Fruit fly (Drosophila melanogaster) whole organism, wandering third instar larva: Measurements from ENCODE around the gene hiro.

Experiments used
- Abd-B ChIP-seq: fragments of >200 bp; optimal IDR thresholded peaks from 2 replicates; lab custom pipeline; 2017; ENCODE audit warnings: missing biosample characterization, missing genetic modification characterization
- CG32264 ChIP-seq: fragments of 200-800 bp; sonication (Bioruptor generic); optimal IDR thresholded peaks from 2 replicates; lab custom pipeline; 2016; ENCODE audit warnings: missing biosample characterization, missing genetic modification characterization
- CG9705 ChIP-seq: fragments of 200-800 bp; sonication (Bioruptor generic); optimal IDR thresholded peaks from 2 replicates; lab custom pipeline; 2018; ENCODE audit warnings: missing biosample characterization, mild to moderate bottlenecking, missing genetic modification characterization
- CrebA ChIP-seq: fragments of 200-800 bp; sonication (Bioruptor generic); optimal IDR thresholded peaks from 2 replicates; lab custom pipeline; 2016; ENCODE audit warnings: missing biosample characterization, mild to moderate bottlenecking, missing genetic modification characterization, borderline replicate concordance
- Dfd ChIP-seq: fragments of >200 bp; optimal IDR thresholded peaks from 2 replicates; lab custom pipeline; 2017; ENCODE audit warnings: missing biosample characterization, missing genetic modification characterization
- Dif ChIP-seq: fragments of 200-275, 200-300 bp; sonication (Bioruptor generic); optimal IDR thresholded peaks from 2 replicates; lab custom pipeline; 2018; ENCODE audit warnings: missing biosample characterization, missing genetic modification characterization; ENCODE audit not compliant: partially characterized antibody
- HLH106 ChIP-seq: fragments of 200-800 bp; optimal IDR thresholded peaks from 3 replicates; lab custom pipeline; 2019; ENCODE audit warnings: missing biosample characterization, mild to moderate bottlenecking, missing genetic modification characterization, moderate library complexity
- Hnf4 ChIP-seq: fragments of 200-800 bp; sonication (Bioruptor generic); optimal IDR thresholded peaks from 2 replicates; lab custom pipeline; 2016; ENCODE audit warnings: missing biosample characterization, mild to moderate bottlenecking, missing genetic modification characterization
- Hr78 ChIP-seq: fragments of >200 bp; optimal IDR thresholded peaks from 2 replicates; lab custom pipeline; 2017; ENCODE audit warnings: missing biosample characterization, missing genetic modification characterization
- Hr83 ChIP-seq: fragments of 200-300 bp; sonication (Bioruptor generic); optimal IDR thresholded peaks from 2 replicates; lab custom pipeline; 2016; ENCODE audit warnings: missing biosample characterization, mild to moderate bottlenecking, missing genetic modification characterization, moderate library complexity; ENCODE audit not compliant: poor library complexity, severe bottlenecking
- Jra ChIP-seq: sonication (Bioruptor generic); optimal IDR thresholded peaks from 2 replicates; lab custom pipeline; 2016; ENCODE audit warnings: missing biosample characterization, missing genetic modification characterization
- Myc ChIP-seq: fragments of >200 bp; optimal IDR thresholded peaks from 2 replicates; lab custom pipeline; 2017
- N ChIP-seq: fragments of >200 bp; optimal IDR thresholded peaks from 2 replicates; lab custom pipeline; 2018; ENCODE audit warnings: missing biosample characterization, missing external identifiers, missing genetic modification characterization
- OdsH ChIP-seq: fragments of 200-800 bp; sonication (Bioruptor generic); optimal IDR thresholded peaks from 2 replicates; lab custom pipeline; 2016; ENCODE audit warnings: missing biosample characterization, mild to moderate bottlenecking, missing genetic modification characterization
- Rel ChIP-seq, 2 experiments: fragments of 200-800 bp; sonication (Bioruptor generic) in 1 of 2; optimal IDR thresholded peaks; 2 replicates in 1 of 2; 3 replicates in 1 of 2; lab custom pipeline; 2016 to 2019; ENCODE audit warnings: mild to moderate bottlenecking in 2 of 2, missing biosample characterization in 2 of 2, missing genetic modification characterization in 2 of 2, moderate library complexity in 1 of 2
- Sp1 ChIP-seq: fragments of 200-800 bp; sonication (Bioruptor generic); optimal IDR thresholded peaks from 3 replicates; lab custom pipeline; 2019; ENCODE audit warnings: missing biosample characterization, mild to moderate bottlenecking, missing genetic modification characterization, moderate library complexity
- Vsx2 ChIP-seq: fragments of 200-300, 225-300 bp; sonication (Bioruptor generic); optimal IDR thresholded peaks from 2 replicates; lab custom pipeline; 2018; ENCODE audit warnings: missing biosample characterization, missing genetic modification characterization; ENCODE audit not compliant: partially characterized antibody
- br ChIP-seq: fragments of 200-800 bp; sonication (Bioruptor generic); optimal IDR thresholded peaks from 2 replicates; lab custom pipeline; 2016; ENCODE audit warnings: missing biosample characterization, missing genetic modification characterization
- dl ChIP-seq, 2 experiments: fragments of 175-275, 200-275 bp in 1 of 2; fragments of 200-275 bp in 1 of 2; sonication (Bioruptor generic); optimal IDR thresholded peaks; lab custom pipeline; 2018; ENCODE audit warnings: mild to moderate bottlenecking in 2 of 2, missing biosample characterization in 2 of 2, missing genetic modification characterization in 2 of 2, moderate library complexity in 2 of 2; ENCODE audit not compliant: partially characterized antibody in 2 of 2, insufficient read depth in 1 of 2
- foxo ChIP-seq, 2 experiments: fragments of 200-800 bp; sonication (Bioruptor generic); optimal IDR thresholded peaks; 2 replicates in 1 of 2; 3 replicates in 1 of 2; lab custom pipeline; 2016 to 2017; ENCODE audit warnings: missing biosample characterization in 2 of 2, missing genetic modification characterization in 2 of 2
- fru ChIP-seq: fragments of 200-800 bp; sonication (Bioruptor generic); optimal IDR thresholded peaks from 3 replicates; lab custom pipeline; 2016; ENCODE audit warnings: missing biosample characterization, mild to moderate bottlenecking, missing genetic modification characterization
- jim ChIP-seq: fragments of 175-275, 200-325 bp; sonication (Bioruptor generic); optimal IDR thresholded peaks from 2 replicates; lab custom pipeline; 2016; ENCODE audit warnings: missing biosample characterization, mild to moderate bottlenecking, missing genetic modification characterization
- lola ChIP-seq: fragments of >200 bp; optimal IDR thresholded peaks from 2 replicates; lab custom pipeline; 2017; ENCODE audit warnings: missing biosample characterization, missing genetic modification characterization
- pan ChIP-seq: fragments of >200 bp; optimal IDR thresholded peaks from 2 replicates; lab custom pipeline; 2017
- psq ChIP-seq: fragments of 200-800 bp; sonication (Bioruptor generic); optimal IDR thresholded peaks from 3 replicates; lab custom pipeline; 2017; ENCODE audit warnings: missing biosample characterization, mild to moderate bottlenecking, missing genetic modification characterization, moderate library complexity
- sv ChIP-seq: fragments of 200-800 bp; sonication (Bioruptor generic); optimal IDR thresholded peaks from 3 replicates; lab custom pipeline; 2016; ENCODE audit warnings: missing biosample characterization, missing genetic modification characterization
- tai ChIP-seq: sonication (Bioruptor generic); optimal IDR thresholded peaks from 2 replicates; lab custom pipeline; 2016; ENCODE audit warnings: missing biosample characterization, missing genetic modification characterization
- usp ChIP-seq: fragments of >200 bp; optimal IDR thresholded peaks from 2 replicates; lab custom pipeline; 2017; ENCODE audit warnings: missing biosample characterization, missing genetic modification characterization
- woc ChIP-seq: sonication (Bioruptor generic); optimal IDR thresholded peaks from 2 replicates; lab custom pipeline; 2016; ENCODE audit warnings: missing biosample characterization, mild to moderate bottlenecking, missing genetic modification characterization

hiro gene

dm6 chr3L:735315-735714 is 47.6 kb upstream of the hiro start:
- no peak for TF ChIP-seq Hnf4 (GFP tag; lab: Kevin White, UChicago)
- TF ChIP-seq OdsH (GFP tag; lab: Kevin White, UChicago) = no peak
- TF ChIP-seq Dfd (GFP tag; lab: Kevin White, UChicago) = no peak
- TF ChIP-seq Myc (lab: Kevin White, UChicago) = no peak
- no peak for TF ChIP-seq foxo (GFP tag; optimal IDR thresholded peaks at IDR 0.05; lab: Kevin White, UChicago)
- no peak for TF ChIP-seq Hr78 (GFP tag; lab: Kevin White, UChicago)
- TF ChIP-seq pan (lab: Kevin White, UChicago) = no peak
- TF ChIP-seq Abd-B (GFP tag; lab: Kevin White, UChicago) = no peak
- no peak for TF ChIP-seq Hr83 (GFP tag; lab: Kevin White, UChicago)
- no peak for TF ChIP-seq dl (GFP tag; optimal IDR thresholded peaks at IDR 0.05; lab: Kevin White, UChicago; ENCODE audit: insufficient read depth in 1 of 2, partially characterized antibody in 2 of 2)
- no peak for TF ChIP-seq jim (GFP tag; lab: Kevin White, UChicago)
- no peak for TF ChIP-seq tai (GFP tag; lab: Kevin White, UChicago)
- TF ChIP-seq N (GFP tag; lab: Kevin White, UChicago) = no peak
- no peak for TF ChIP-seq psq (GFP tag; lab: Kevin White, UChicago)
- TF ChIP-seq CG9705 (GFP tag; lab: Kevin White, UChicago) = no peak

dm6 chr3L:733845-734697 is 46.3 kb upstream of the hiro start:
- TF ChIP-seq fru = no peak
- TF ChIP-seq usp (GFP tag; lab: Kevin White, UChicago) = no peak
- no peak for TF ChIP-seq CrebA
- peak; percentile 14 for TF ChIP-seq sv (GFP tag; lab: Kevin White, UChicago)
- no peak for TF ChIP-seq CG32264
- TF ChIP-seq woc (GFP tag; lab: Kevin White, UChicago) = no peak

DNA sequence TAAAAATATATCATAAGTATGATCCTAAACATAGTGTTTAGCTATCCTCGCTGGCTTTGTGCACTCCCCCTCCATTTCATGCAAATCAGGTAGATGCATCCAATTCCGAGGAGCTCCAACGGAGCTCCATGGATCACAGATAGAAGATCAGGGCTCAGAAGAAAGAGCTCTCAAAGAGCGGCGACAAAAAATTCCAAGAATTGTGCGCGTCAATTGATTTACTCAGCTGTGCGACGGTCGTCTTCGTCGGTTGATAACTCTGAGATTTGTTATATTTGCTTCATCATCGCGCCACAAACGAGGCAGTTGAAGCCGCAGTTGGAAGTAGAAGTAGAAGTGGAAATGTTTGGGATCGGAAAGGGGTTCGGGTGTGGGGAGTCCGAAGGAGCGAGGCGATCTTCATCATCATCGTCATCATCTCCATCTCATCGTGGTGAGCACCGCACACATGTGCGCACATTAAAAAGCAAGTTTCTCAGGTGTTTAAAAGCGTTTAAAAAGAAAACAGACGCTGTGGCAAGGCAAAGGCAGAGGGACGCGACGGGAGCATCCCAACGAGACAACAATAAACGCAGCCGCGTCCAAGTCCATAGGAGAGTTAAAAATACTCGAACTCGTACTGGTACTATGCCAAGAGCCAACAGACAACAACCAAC is 45.5 kb upstream of the hiro start:
- no peak for TF ChIP-seq lola (GFP tag; lab: Kevin White, UChicago)
- TF ChIP-seq Myc (lab: Kevin White, UChicago) = no peak
- TF ChIP-seq woc (GFP tag; lab: Kevin White, UChicago) = no peak
- TF ChIP-seq Dfd (GFP tag; lab: Kevin White, UChicago) = no peak
- no peak for TF ChIP-seq HLH106 (tag; lab: Kevin White, UChicago)
- TF ChIP-seq Jra (GFP tag; lab: Kevin White, UChicago) = no peak
- TF ChIP-seq CrebA = no peak
- no peak for TF ChIP-seq Dif
- no peak for TF ChIP-seq foxo (GFP tag; optimal IDR thresholded peaks at IDR 0.05; lab: Kevin White, UChicago)
- TF ChIP-seq Hr83 (GFP tag; lab: Kevin White, UChicago) = no peak
- TF ChIP-seq jim (GFP tag; lab: Kevin White, UChicago) = no peak
- TF ChIP-seq Abd-B (GFP tag; lab: Kevin White, UChicago) = no peak
- no peak for TF ChIP-seq Hr78 (GFP tag; lab: Kevin White, UChicago)
- TF ChIP-seq Vsx2 (GFP tag; lab: Kevin White, UChicago) = no peak
- TF ChIP-seq sv (GFP tag; lab: Kevin White, UChicago) = no peak

dm6 chr3L:732290-732954 is 44.7 kb upstream of the hiro start:
- TF ChIP-seq Sp1 (GFP tag; lab: Kevin White, UChicago) = no peak
- no peak for TF ChIP-seq foxo (GFP tag; optimal IDR thresholded peaks at IDR 0.05; lab: Kevin White, UChicago)
- TF ChIP-seq CG32264 = no peak
- no peak for TF ChIP-seq Rel (GFP tag; optimal IDR thresholded peaks at IDR 0.05; lab: Kevin White, UChicago)
- TF ChIP-seq Rel (tag; optimal IDR thresholded peaks at IDR 0.05; lab: Kevin White, UChicago) = no peak
- TF ChIP-seq br (GFP tag; lab: Kevin White, UChicago) = no peak
